Fruit fly (Drosophila melanogaster): Measurements from ENCODE around the gene CG45071.

Gene CG45071

DNA sequence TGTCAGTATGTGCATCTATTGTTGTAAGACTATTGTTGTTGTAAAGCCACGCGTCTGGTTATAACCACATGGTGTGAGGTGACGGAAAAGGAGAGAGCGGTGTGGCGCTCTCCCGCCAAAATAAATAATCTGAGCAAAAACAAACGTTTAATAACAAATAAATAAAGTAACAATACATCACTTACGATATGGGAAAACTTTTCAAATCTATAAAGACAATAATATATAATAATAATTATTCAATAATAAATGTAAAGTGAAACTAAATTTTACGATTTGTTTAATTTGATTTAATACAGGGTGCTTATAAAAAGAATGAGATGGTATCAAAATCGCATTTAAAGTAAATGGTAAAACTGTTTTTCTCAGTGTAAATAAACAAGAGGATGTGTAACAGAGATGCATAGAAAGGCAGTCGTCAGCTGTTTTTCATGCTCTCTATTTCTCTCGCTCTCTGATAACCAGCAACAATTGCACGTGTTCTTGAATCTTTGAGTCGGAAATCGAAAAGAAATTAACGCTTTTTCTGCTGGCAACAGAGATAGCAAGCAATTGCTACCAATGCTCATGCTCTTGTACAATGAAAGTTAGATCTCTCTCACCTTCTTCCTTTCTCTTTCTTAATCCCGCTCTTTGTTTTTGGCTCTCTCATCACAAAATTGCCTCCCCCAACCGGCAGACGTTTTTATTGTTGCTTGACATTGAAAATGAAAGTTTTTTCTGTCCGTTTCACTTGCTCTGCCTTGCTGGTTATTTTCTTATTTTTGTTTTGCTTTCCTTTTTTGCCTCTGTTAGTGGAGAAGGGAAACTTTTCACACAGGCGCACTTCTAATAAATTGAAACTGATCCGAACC, 6.8 kb upstream of the CG45071 start (continued):
- TF ChIP-seq dmrt99B (tag; optimal IDR thresholded peaks at IDR 0.05), result peak; percentile 89
- no peak for TF ChIP-seq CG13287 (GFP tag; IDR thresholded peaks at IDR 0.05; ENCODE audit: partially characterized antibody)
- peak; percentile 82 for TF ChIP-seq CG17385 (GFP tag; optimal IDR thresholded peaks at IDR 0.05)
- peak; percentile 80 for TF ChIP-seq Max (GFP tag; optimal IDR thresholded peaks at IDR 0.05)
- peak; percentile 85 for TF ChIP-seq CG30403 (GFP tag; optimal IDR thresholded peaks at IDR 0.05)
- peak; percentile 47; the same call in 3 of the 4 replicates for TF ChIP-seq Dll (GFP tag; IDR thresholded peaks at IDR 0.05; ENCODE audit: partially characterized antibody)
- TF ChIP-seq Asciz (GFP tag; optimal IDR thresholded peaks at IDR 0.05), result peak; percentile 84
- peak; percentile 86 for TF ChIP-seq CG34422 (GFP tag; IDR thresholded peaks at IDR 0.05)
- TF ChIP-seq CG16813 (GFP tag; IDR thresholded peaks at IDR 0.05; ENCODE audit: partially characterized antibody), result no peak

DNA sequence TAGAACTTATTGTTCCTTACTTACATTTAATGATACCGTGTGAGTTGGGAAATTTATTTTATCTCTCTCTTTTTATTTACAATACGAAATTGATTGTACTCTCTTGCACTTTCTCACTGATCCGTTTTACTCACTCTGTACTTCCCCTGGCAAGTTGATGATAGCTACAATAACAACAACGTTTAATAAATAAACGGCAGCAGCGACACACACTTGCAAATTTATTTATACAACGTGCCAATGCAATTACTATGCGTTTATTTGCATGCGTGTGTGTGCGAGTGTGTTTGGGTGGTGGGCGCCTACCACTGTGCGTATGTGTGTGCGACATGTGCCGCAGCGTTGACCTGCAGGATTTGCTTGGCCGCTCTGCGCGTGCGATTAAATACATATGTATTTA, 6.1 kb upstream of the CG45071 start:
- TF ChIP-seq CG15479 (GFP tag; optimal IDR thresholded peaks at IDR 0.05) (peak; percentile 28), HHEX (GFP tag; optimal IDR thresholded peaks at IDR 0.05) (no peak), cg (GFP tag; optimal IDR thresholded peaks at IDR 0.05) (peak; percentile 1), CG8765 (GFP tag; IDR thresholded peaks at IDR 0.05) (peak; percentile 24; the same call in 1 of the 2 replicates), Hey (tag; optimal IDR thresholded peaks at IDR 0.05) (peak; percentile 4), CG16815 (GFP tag; optimal IDR thresholded peaks at IDR 0.05) (no peak), twi (tag; optimal IDR thresholded peaks at IDR 0.05) (peak; percentile 4), vnd (GFP tag; IDR thresholded peaks at IDR 0.05; ENCODE audit: partially characterized antibody) (no peak)

DNA sequence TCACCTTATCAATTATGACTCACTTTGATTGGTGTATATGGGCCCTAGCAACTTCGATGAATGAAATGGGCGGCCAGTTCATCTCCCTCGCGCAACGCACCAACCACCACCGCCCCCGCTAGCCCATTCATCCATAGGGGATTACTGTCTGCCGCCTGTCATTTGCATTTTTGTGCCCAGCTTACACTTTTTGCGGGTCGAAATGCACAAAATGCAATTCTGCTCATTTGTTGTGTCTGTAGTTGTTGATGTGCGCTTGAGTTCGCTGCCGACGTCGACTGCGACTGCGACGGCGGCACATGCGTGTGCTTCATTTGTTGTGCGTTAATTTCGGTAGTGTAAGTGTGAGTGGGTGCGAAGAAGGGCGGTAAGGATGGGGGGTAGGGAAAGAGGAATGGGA, 4.7 kb upstream of the CG45071 start:
- no peak for TF ChIP-seq Asciz (GFP tag; optimal IDR thresholded peaks at IDR 0.05)
- TF ChIP-seq sens (GFP tag), result peak; percentile 56
- peak; percentile 15 for TF ChIP-seq D (optimal IDR thresholded peaks at IDR 0.05)
- no peak for TF ChIP-seq D (GFP tag; optimal IDR thresholded peaks at IDR 0.05)
- peak; percentile 12 for TF ChIP-seq oc (tag; optimal IDR thresholded peaks at IDR 0.05)
- no peak for TF ChIP-seq danr (GFP tag; IDR thresholded peaks at IDR 0.05)
- peak; percentile 0 for TF ChIP-seq cg (GFP tag; optimal IDR thresholded peaks at IDR 0.05)
- TF ChIP-seq Adf1 (GFP tag; IDR thresholded peaks at IDR 0.05), result peak; percentile 52; the same call in 1 of the 2 replicates

dm6 chr3L:15101639-15102413, 3.9 kb upstream of the CG45071 start:
- TF ChIP-seq CG2678 (tag; optimal IDR thresholded peaks at IDR 0.05), result peak; percentile 24
- TF ChIP-seq nmo (GFP tag; optimal IDR thresholded peaks at IDR 0.05), result peak; percentile 4
- TF ChIP-seq sens (GFP tag), result peak; percentile 45
- peak in 1 of 2 experiments; percentile 17 for TF ChIP-seq Pdp1 (GFP tag; optimal IDR thresholded peaks at IDR 0.05)
- TF ChIP-seq CG6272 (GFP tag; IDR thresholded peaks at IDR 0.05), result no peak
- TF ChIP-seq Sox102F (GFP tag; optimal IDR thresholded peaks at IDR 0.05), result peak; percentile 20
- peak; percentile 23 for TF ChIP-seq CG11504 (tag; optimal IDR thresholded peaks at IDR 0.05)
- no peak for TF ChIP-seq CG9932 (GFP tag; IDR thresholded peaks at IDR 0.05)
- no peak for TF ChIP-seq al (GFP tag; IDR thresholded peaks at IDR 0.05)
- no peak for TF ChIP-seq CG7928 (GFP tag; optimal IDR thresholded peaks at IDR 0.05)
- TF ChIP-seq sd (tag; optimal IDR thresholded peaks at IDR 0.05), result no peak
- TF ChIP-seq CG6854 (GFP tag; optimal IDR thresholded peaks at IDR 0.05), result peak; percentile 46
- TF ChIP-seq gsb-n (tag; optimal IDR thresholded peaks at IDR 0.05), result peak; percentile 66
- TF ChIP-seq Ets65A (GFP tag), result peak; percentile 74
- no peak for TF ChIP-seq CG13894 (tag; optimal IDR thresholded peaks at IDR 0.05)
- TF ChIP-seq Med (GFP tag), result peak; percentile 54
- no peak for TF ChIP-seq CG7556 (GFP tag; optimal IDR thresholded peaks at IDR 0.05)
- peak; percentile 42 for TF ChIP-seq lbe (GFP tag; optimal IDR thresholded peaks at IDR 0.05)
- no peak for TF ChIP-seq CG9797 (GFP tag; optimal IDR thresholded peaks at IDR 0.05)
- TF ChIP-seq sr (GFP tag; IDR thresholded peaks at IDR 0.05), result 0 out of 3 replicates have a peak, but pooled peaks have one; percentile 3
- TF ChIP-seq Dip3 (GFP tag; optimal IDR thresholded peaks at IDR 0.05), result no peak

Measured in whole organism, embryonic.